Worm (Caenorhabditis elegans): Measurements from ENCODE around the gene E01G6.2.

ce11 chrX:12229651-12230050 is 26.8 kb upstream of the E01G6.2 start, which contains the start of gene cest-7:
- no peak for TF ChIP-seq Y5F2A.4 (GFP tag; optimal IDR thresholded peaks at IDR 0.05)
- no peak for TF ChIP-seq snpc-4 (tag; optimal IDR thresholded peaks at IDR 0.05)
- no peak for TF ChIP-seq nhr-6 (tag; optimal IDR thresholded peaks at IDR 0.05)
- no peak for TF ChIP-seq aha-1 (tag)
- no peak for TF ChIP-seq nhr-28 (tag; optimal IDR thresholded peaks at IDR 0.05)
- TF ChIP-seq unc-62 (GFP tag; optimal IDR thresholded peaks at IDR 0.05 in 1 of 2): no peak
- no peak for TF ChIP-seq unc-62 (tag; optimal IDR thresholded peaks at IDR 0.05)
- no peak for TF ChIP-seq nhr-237 (tag; optimal IDR thresholded peaks at IDR 0.05)
- TF ChIP-seq nhr-76 (tag; optimal IDR thresholded peaks at IDR 0.05): no peak
- no peak for TF ChIP-seq ces-1 (GFP tag; optimal IDR thresholded peaks at IDR 0.05)

All from whole organism, L4 larva.